ENCODE assay signal across 5 fruit fly cellular contexts in the genomic region with DNA sequence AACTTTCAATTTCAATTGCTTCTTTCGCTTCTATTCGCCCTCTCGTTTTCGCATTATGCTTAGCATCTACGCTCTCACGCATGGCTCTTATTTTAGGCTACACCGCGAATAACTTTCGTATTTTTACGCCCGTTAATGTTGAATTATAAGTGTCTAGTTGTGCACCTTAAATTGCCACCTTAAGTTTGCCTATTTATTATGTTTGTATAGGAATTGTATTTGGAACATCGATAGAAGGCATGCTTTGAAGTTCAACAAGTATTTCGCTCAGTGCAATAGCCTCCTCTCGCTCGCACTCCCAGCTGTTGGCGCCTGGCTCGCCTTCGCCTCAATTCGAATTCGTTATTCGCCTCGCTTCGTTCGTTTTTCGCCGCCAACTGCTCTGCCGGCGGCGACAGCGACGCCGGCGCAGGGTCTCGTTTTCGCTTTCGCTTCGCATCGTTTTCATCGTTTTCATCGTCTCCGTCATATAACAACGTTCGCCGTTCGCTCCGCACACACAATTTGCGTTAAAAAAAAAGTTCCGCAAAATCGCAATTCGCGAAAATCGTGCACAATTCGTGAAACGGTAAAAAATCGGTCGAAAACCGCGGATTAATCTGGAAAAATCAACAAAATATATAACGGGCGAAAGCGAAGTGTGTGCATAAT.
TF ChIP-seq lines count a peak whose summit lies in the region.

No protein-coding gene starts in this region.

- TF ChIP-seq CTCF in whole organism, embryonic (GFP tag; optimal IDR thresholded peaks at IDR 0.05; lab: Kevin White, UChicago), result peak; percentile 64

TF ChIP-seq in whole organism, adult, 20 proteins besides CTCF, POLR2A, EP300 and RAD21 (continues in another document):
- TF ChIP-seq CG1620 (GFP tag; optimal IDR thresholded peaks at IDR 0.05; lab: Kevin White, UChicago) (peak; percentile 60), Hr96 (GFP tag; optimal IDR thresholded peaks at IDR 0.05; lab: Kevin White, UChicago) (peak; percentile 74), CG7045 (GFP tag; optimal IDR thresholded peaks at IDR 0.05; lab: Kevin White, UChicago) (peak; percentile 82), cic (GFP tag; optimal IDR thresholded peaks at IDR 0.05; lab: Kevin White, UChicago) (no peak), tj (GFP tag; optimal IDR thresholded peaks at IDR 0.05; lab: Kevin White, UChicago) (peak; percentile 55), CG5204 (GFP tag; optimal IDR thresholded peaks at IDR 0.05; lab: Kevin White, UChicago) (peak; percentile 62), CG14711 (tag; optimal IDR thresholded peaks at IDR 0.05; lab: Kevin White, UChicago) (peak; percentile 84), CG12768 (GFP tag; optimal IDR thresholded peaks at IDR 0.05; lab: Kevin White, UChicago) (peak; percentile 65), CG7101 (tag; optimal IDR thresholded peaks at IDR 0.05; lab: Kevin White, UChicago) (peak; percentile 83), pad (GFP tag; optimal IDR thresholded peaks at IDR 0.05; lab: Kevin White, UChicago) (peak; percentile 57), ovo (GFP tag; optimal IDR thresholded peaks at IDR 0.05; lab: Kevin White, UChicago) (no peak), toe (GFP tag; optimal IDR thresholded peaks at IDR 0.05; lab: Kevin White, UChicago) (peak; percentile 49), CG33017 (tag; optimal IDR thresholded peaks at IDR 0.05; lab: Kevin White, UChicago) (peak; percentile 80), Clk (GFP tag; optimal IDR thresholded peaks at IDR 0.05; lab: Kevin White, UChicago) (peak; percentile 66), bab1 (GFP tag; optimal IDR thresholded peaks at IDR 0.05; lab: Kevin White, UChicago) (peak; percentile 90), cnc (optimal IDR thresholded peaks at IDR 0.05; lab: Kevin White, UChicago) (no peak)

TF ChIP-seq in whole organism, embryonic, 481 proteins besides CTCF, POLR2A, EP300 and RAD21 (continues in another document):
- peak; percentile 89 for TF ChIP-seq CG4707 (GFP tag; optimal IDR thresholded peaks at IDR 0.05; lab: Kevin White, UChicago)
- peak; percentile 95 for TF ChIP-seq CG17328 (GFP tag; IDR thresholded peaks at IDR 0.05; lab: Robert Waterston, UW)
- TF ChIP-seq tin (GFP tag; optimal IDR thresholded peaks at IDR 0.05; lab: Kevin White, UChicago), result peak; percentile 98
- peak; percentile 92 for TF ChIP-seq MTF-1 (GFP tag; optimal IDR thresholded peaks at IDR 0.05; lab: Kevin White, UChicago; ENCODE audit: borderline replicate concordance)
- TF ChIP-seq CG31365 (tag; optimal IDR thresholded peaks at IDR 0.05; lab: Kevin White, UChicago), result peak; percentile 89
- TF ChIP-seq trh (GFP tag; optimal IDR thresholded peaks at IDR 0.05; lab: Kevin White, UChicago), result peak; percentile 92
- TF ChIP-seq esg (GFP tag; conservative IDR thresholded peaks at IDR 0.05; lab: Robert Waterston, UW), result peak; percentile 96
- no peak for TF ChIP-seq nerfin-2 (GFP tag; IDR thresholded peaks at IDR 0.05; lab: Robert Waterston, UW; ENCODE audit: partially characterized antibody)
- TF ChIP-seq Hr51 (GFP tag; optimal IDR thresholded peaks at IDR 0.05; lab: Kevin White, UChicago), result peak; percentile 96 to 97
- TF ChIP-seq Trl (optimal IDR thresholded peaks at IDR 0.05; lab: Kevin White, UChicago), result no peak
- TF ChIP-seq Trl (GFP tag; optimal IDR thresholded peaks at IDR 0.05; lab: Kevin White, UChicago), result peak; percentile 98
- peak; percentile 97 for TF ChIP-seq CG12942 (GFP tag; optimal IDR thresholded peaks at IDR 0.05; lab: Kevin White, UChicago)
- peak; percentile 88 for TF ChIP-seq run (tag; optimal IDR thresholded peaks at IDR 0.05; lab: Kevin White, UChicago)
- peak; percentile 98 for TF ChIP-seq Xbp1 (GFP tag; optimal IDR thresholded peaks at IDR 0.05; lab: Kevin White, UChicago)
- TF ChIP-seq aop (GFP tag; IDR thresholded peaks at IDR 0.05; lab: Robert Waterston, UW), result peak; percentile 72
- peak; percentile 95 for TF ChIP-seq NC2α (GFP tag; optimal IDR thresholded peaks at IDR 0.05; lab: Kevin White, UChicago)

TF ChIP-seq in whole organism, prepupa, 60 proteins besides CTCF, POLR2A, EP300 and RAD21 (continues in another document):
- peak; percentile 92 for TF ChIP-seq Sox102F (GFP tag; optimal IDR thresholded peaks at IDR 0.05; lab: Kevin White, UChicago)
- peak; percentile 99 for TF ChIP-seq CG6163 (GFP tag; IDR thresholded peaks at IDR 0.05; lab: Robert Waterston, UW)
- peak; percentile 98 for TF ChIP-seq CG15336 (GFP tag; IDR thresholded peaks at IDR 0.05; lab: Robert Waterston, UW)
- peak; percentile 95 for TF ChIP-seq Ets96B (tag; optimal IDR thresholded peaks at IDR 0.05; lab: Kevin White, UChicago)
- TF ChIP-seq Smox (GFP tag; optimal IDR thresholded peaks at IDR 0.05; lab: Kevin White, UChicago), result peak; percentile 91
- peak; percentile 96 for TF ChIP-seq Eip75B (GFP tag; optimal IDR thresholded peaks at IDR 0.05; lab: Kevin White, UChicago)
- TF ChIP-seq CG3032 (tag; optimal IDR thresholded peaks at IDR 0.05; lab: Kevin White, UChicago), result peak; percentile 94
- peak; percentile 89 for TF ChIP-seq dsx (GFP tag; optimal IDR thresholded peaks at IDR 0.05; lab: Kevin White, UChicago; ENCODE audit: poor library complexity, severe bottlenecking)
- TF ChIP-seq Blimp-1 (GFP tag; optimal IDR thresholded peaks at IDR 0.05; lab: Kevin White, UChicago), result peak; percentile 57
- TF ChIP-seq Eip93F (GFP tag; optimal IDR thresholded peaks at IDR 0.05; lab: Kevin White, UChicago), result peak; percentile 60
- TF ChIP-seq CG9139 (GFP tag; optimal IDR thresholded peaks at IDR 0.05; lab: Kevin White, UChicago), result peak; percentile 86
- TF ChIP-seq Sox15 (GFP tag; optimal IDR thresholded peaks at IDR 0.05; lab: Kevin White, UChicago), result peak; percentile 92
- TF ChIP-seq fkh (GFP tag; optimal IDR thresholded peaks at IDR 0.05; lab: Kevin White, UChicago), result peak; percentile 80
- TF ChIP-seq CG16779 (tag; optimal IDR thresholded peaks at IDR 0.05; lab: Kevin White, UChicago), result peak; percentile 92
- peak; percentile 89 for TF ChIP-seq CG6808 (GFP tag; optimal IDR thresholded peaks at IDR 0.05; lab: Kevin White, UChicago)
- TF ChIP-seq Hr38 (GFP tag; optimal IDR thresholded peaks at IDR 0.05; lab: Kevin White, UChicago), result peak; percentile 88
- peak; percentile 98 for TF ChIP-seq pdm3 (GFP tag; optimal IDR thresholded peaks at IDR 0.05; lab: Kevin White, UChicago)

TF ChIP-seq in whole organism, pupa, 21 proteins besides CTCF, POLR2A, EP300 and RAD21 (continues in another document):
- peak; percentile 97 for TF ChIP-seq CG14655 (GFP tag; optimal IDR thresholded peaks at IDR 0.05; lab: Kevin White, UChicago)
- TF ChIP-seq CG12605 (GFP tag; IDR thresholded peaks at IDR 0.05; lab: Robert Waterston, UW), result peak; percentile 97
- TF ChIP-seq EcR (GFP tag; optimal IDR thresholded peaks at IDR 0.05; lab: Kevin White, UChicago), result no peak
- peak; percentile 95 for TF ChIP-seq CG10348 (GFP tag; IDR thresholded peaks at IDR 0.05; lab: Robert Waterston, UW)
- peak; percentile 98 for TF ChIP-seq Ets98B (GFP tag; IDR thresholded peaks at IDR 0.05; lab: Robert Waterston, UW)
- peak; percentile 99 for TF ChIP-seq fd96Ca (GFP tag; IDR thresholded peaks at IDR 0.05; lab: Robert Waterston, UW)
- TF ChIP-seq CG8159 (tag; optimal IDR thresholded peaks at IDR 0.05; lab: Kevin White, UChicago), result peak; percentile 94
- TF ChIP-seq D1 (tag; optimal IDR thresholded peaks at IDR 0.05; lab: Kevin White, UChicago), result peak; percentile 53
- TF ChIP-seq Pif1A (GFP tag; optimal IDR thresholded peaks at IDR 0.05; lab: Kevin White, UChicago), result peak; percentile 98
- TF ChIP-seq CG4496 (GFP tag; IDR thresholded peaks at IDR 0.05; lab: Robert Waterston, UW), result peak; percentile 99
- peak; percentile 93 for TF ChIP-seq CG15710 (tag; optimal IDR thresholded peaks at IDR 0.05; lab: Kevin White, UChicago)
- TF ChIP-seq Pif1B (GFP tag; optimal IDR thresholded peaks at IDR 0.05; lab: Kevin White, UChicago), result peak; percentile 95
- peak; percentile 97 for TF ChIP-seq rn (GFP tag; IDR thresholded peaks at IDR 0.05; lab: Robert Waterston, UW)
- TF ChIP-seq CG32121 (GFP tag; IDR thresholded peaks at IDR 0.05; lab: Robert Waterston, UW), result peak; percentile 98
- TF ChIP-seq Snoo (tag; optimal IDR thresholded peaks at IDR 0.05; lab: Kevin White, UChicago), result peak; percentile 92
- peak; percentile 89 for TF ChIP-seq gl (tag; optimal IDR thresholded peaks at IDR 0.05; lab: Kevin White, UChicago)
- TF ChIP-seq CG9948 (tag; optimal IDR thresholded peaks at IDR 0.05; lab: Kevin White, UChicago), result peak; percentile 97
- peak; percentile 97 for TF ChIP-seq CG8301 (tag; optimal IDR thresholded peaks at IDR 0.05; lab: Kevin White, UChicago)
- peak; percentile 97 for TF ChIP-seq CG34367 (tag; optimal IDR thresholded peaks at IDR 0.05; lab: Kevin White, UChicago)

TF ChIP-seq in whole organism, wandering third instar larva, 38 proteins besides CTCF, POLR2A, EP300 and RAD21 (continues in another document):
- peak; percentile 85 for TF ChIP-seq Jra (GFP tag; optimal IDR thresholded peaks at IDR 0.05; lab: Kevin White, UChicago)
- TF ChIP-seq ey (GFP tag; optimal IDR thresholded peaks at IDR 0.05; lab: Kevin White, UChicago), result peak; percentile 97
- no peak for TF ChIP-seq Dif (GFP tag; optimal IDR thresholded peaks at IDR 0.05; lab: Kevin White, UChicago; ENCODE audit: partially characterized antibody)
- peak; percentile 49 to 96 for TF ChIP-seq foxo (GFP tag; optimal IDR thresholded peaks at IDR 0.05; lab: Kevin White, UChicago)
- TF ChIP-seq dl (GFP tag; optimal IDR thresholded peaks at IDR 0.05; lab: Kevin White, UChicago; ENCODE audit: insufficient read depth in 1 of 2, partially characterized antibody in 2 of 2), result no peak
- TF ChIP-seq dmrt93B (GFP tag; optimal IDR thresholded peaks at IDR 0.05; lab: Kevin White, UChicago), result peak; percentile 83
- peak; percentile 85 for TF ChIP-seq Sp1 (GFP tag; optimal IDR thresholded peaks at IDR 0.05; lab: Kevin White, UChicago)
- TF ChIP-seq Dfd (GFP tag; optimal IDR thresholded peaks at IDR 0.05; lab: Kevin White, UChicago), result no peak
- no peak for TF ChIP-seq N (GFP tag; optimal IDR thresholded peaks at IDR 0.05; lab: Kevin White, UChicago)
- peak; percentile 77 for TF ChIP-seq CrebA (GFP tag; optimal IDR thresholded peaks at IDR 0.05; lab: Kevin White, UChicago; ENCODE audit: borderline replicate concordance)
- TF ChIP-seq HLH106 (tag; optimal IDR thresholded peaks at IDR 0.05; lab: Kevin White, UChicago), result peak; percentile 87
- TF ChIP-seq Hnf4 (GFP tag; optimal IDR thresholded peaks at IDR 0.05; lab: Kevin White, UChicago), result peak; percentile 94
- peak; percentile 95 for TF ChIP-seq rgr (GFP tag; optimal IDR thresholded peaks at IDR 0.05; lab: Kevin White, UChicago)
- TF ChIP-seq br (GFP tag; optimal IDR thresholded peaks at IDR 0.05; lab: Kevin White, UChicago), result peak; percentile 94
- peak; percentile 94 for TF ChIP-seq OdsH (GFP tag; optimal IDR thresholded peaks at IDR 0.05; lab: Kevin White, UChicago)
- TF ChIP-seq Mio (GFP tag; optimal IDR thresholded peaks at IDR 0.05; lab: Kevin White, UChicago), result peak; percentile 64
- TF ChIP-seq sv (GFP tag; optimal IDR thresholded peaks at IDR 0.05; lab: Kevin White, UChicago), result peak; percentile 94
- TF ChIP-seq h (GFP tag; optimal IDR thresholded peaks at IDR 0.05; lab: Kevin White, UChicago), result peak; percentile 96
- TF ChIP-seq Hr83 (GFP tag; optimal IDR thresholded peaks at IDR 0.05; lab: Kevin White, UChicago; ENCODE audit: poor library complexity, severe bottlenecking), result peak; percentile 8
- TF ChIP-seq GATAd (GFP tag; optimal IDR thresholded peaks at IDR 0.05; lab: Kevin White, UChicago), result peak; percentile 60
